Worm (Caenorhabditis elegans) whole organism, young adult: ENCODE results near the gene rfc-1.

ENCODE experiments used
- B0019.2 ChIP-seq: fragments of 200-800 bp; sonication (Bioruptor generic); conservative IDR thresholded peaks from 2 replicates; pipeline ENCODE4 v1.3.6; 2022; ENCODE audit warnings: missing genetic modification reagents, missing genetic modification characterization, missing compliant biosample characterization
- B0336.3 ChIP-seq: fragments of 200-800 bp; sonication (Bioruptor generic); IDR thresholded peaks from 2 replicates; pipeline ENCODE4 v1.3.6; 2022; ENCODE audit warnings: missing genetic modification characterization, missing compliant biosample characterization
- C06A6.2 ChIP-seq: fragments of 200-800 bp; sonication (Bioruptor generic); conservative IDR thresholded peaks from 2 replicates; pipeline ENCODE4 v1.3.6; 2022; ENCODE audit warnings: missing genetic modification characterization, missing compliant biosample characterization
- F22D6.2 ChIP-seq: sonication (generic microtip); optimal IDR thresholded peaks from 2 replicates; lab custom pipeline; 2016; ENCODE audit warnings: mild to moderate bottlenecking, missing genetic modification characterization, missing compliant biosample characterization
- F23B12.7 ChIP-seq: sonication (generic microtip); optimal IDR thresholded peaks from 2 replicates; lab custom pipeline; 2017; ENCODE audit warnings: missing genetic modification characterization, mild to moderate bottlenecking, missing compliant biosample characterization, antibody characterized with exemption, moderate library complexity; ENCODE audit not compliant: insufficient read depth
- F33H1.4 ChIP-seq: fragments of 200-800 bp; sonication (Bioruptor generic); IDR thresholded peaks from 2 replicates; pipeline ENCODE4 v1.3.6; 2022; ENCODE audit warnings: missing genetic modification reagents, missing genetic modification characterization, missing compliant biosample characterization
- F37B4.10 ChIP-seq: fragments of 200-800 bp; sonication (Bioruptor generic); IDR thresholded peaks from 2 replicates; pipeline ENCODE4 v1.3.6; 2022; ENCODE audit warnings: missing genetic modification characterization, missing compliant biosample characterization
- F49E8.2 ChIP-seq: sonication (generic microtip); optimal IDR thresholded peaks from 3 replicates; lab custom pipeline; 2017; ENCODE audit warnings: missing genetic modification characterization, mild to moderate bottlenecking, missing compliant biosample characterization, antibody characterized with exemption, moderate library complexity; ENCODE audit not compliant: insufficient read depth
- T07F8.4 ChIP-seq: sonication (generic microtip); optimal IDR thresholded peaks from 2 replicates; lab custom pipeline; 2016; ENCODE audit warnings: mild to moderate bottlenecking, missing genetic modification characterization, moderate library complexity, missing compliant biosample characterization
- T26A5.8 ChIP-seq: sonication (generic microtip); optimal IDR thresholded peaks from 2 replicates; lab custom pipeline; 2016; ENCODE audit warnings: missing genetic modification characterization, missing compliant biosample characterization
- Y56A3A.18 ChIP-seq: fragments of 200-800 bp; sonication (Bioruptor generic); IDR thresholded peaks from 2 replicates; pipeline ENCODE4 v1.3.6; 2022; ENCODE audit warnings: missing genetic modification reagents, missing genetic modification characterization, missing compliant biosample characterization
- ZK185.1 ChIP-seq: sonication (generic microtip); optimal IDR thresholded peaks from 2 replicates; lab custom pipeline; 2016; ENCODE audit warnings: mild to moderate bottlenecking, missing genetic modification characterization, missing compliant biosample characterization; ENCODE audit not compliant: poor library complexity, severe bottlenecking
- aptf-2 ChIP-seq: fragments of 200-800 bp; sonication (Bioruptor generic); conservative IDR thresholded peaks from 2 replicates; pipeline ENCODE4 v1.3.6; 2022; ENCODE audit warnings: missing genetic modification reagents, missing genetic modification characterization, missing compliant biosample characterization
- atf-7 ChIP-seq: sonication (generic microtip); optimal IDR thresholded peaks from 2 replicates; lab custom pipeline; 2017; ENCODE audit warnings: mild to moderate bottlenecking, missing genetic modification characterization, missing compliant biosample characterization
- attf-3 ChIP-seq: fragments of 200-800 bp; sonication (Bioruptor generic); conservative IDR thresholded peaks from 2 replicates; pipeline ENCODE4 v1.3.6; 2022; ENCODE audit warnings: missing genetic modification reagents, missing genetic modification characterization, missing compliant biosample characterization
- bed-2 ChIP-seq: fragments of 200-800 bp; sonication (Bioruptor generic); IDR thresholded peaks from 2 replicates; pipeline ENCODE4 v1.3.6; 2022; ENCODE audit warnings: missing genetic modification reagents, missing genetic modification characterization, missing compliant biosample characterization
- cebp-2 ChIP-seq: fragments of 200-800 bp; sonication (Bioruptor generic); IDR thresholded peaks from 2 replicates; pipeline ENCODE4 v1.3.6; 2022; ENCODE audit warnings: missing genetic modification characterization, missing compliant biosample characterization
- ceh-40 ChIP-seq: fragments of 200-800 bp; sonication (Bioruptor generic); IDR thresholded peaks from 2 replicates; pipeline ENCODE4 v1.3.6; 2022; ENCODE audit warnings: missing genetic modification characterization, missing compliant biosample characterization
- dpl-1 ChIP-seq: fragments of 150-350 bp; optimal IDR thresholded peaks from 2 replicates; lab custom pipeline; 2014; ENCODE audit warnings: missing biosample characterization, missing genetic modification reagents, missing genetic modification characterization
- egrh-3 ChIP-seq: fragments of 200-800 bp; sonication (Bioruptor generic); IDR thresholded peaks from 2 replicates; pipeline ENCODE4 v1.3.6; 2022; ENCODE audit warnings: missing genetic modification reagents, missing genetic modification characterization, missing compliant biosample characterization
- ets-4 ChIP-seq: fragments of 200-800 bp; sonication (Bioruptor generic); optimal IDR thresholded peaks from 2 replicates; lab custom pipeline; 2018; ENCODE audit warnings: mild to moderate bottlenecking, missing genetic modification characterization, missing compliant biosample characterization
- gei-17 ChIP-seq: fragments of 200-800 bp; sonication (Bioruptor generic); optimal IDR thresholded peaks from 2 replicates; lab custom pipeline; 2018; ENCODE audit warnings: mild to moderate bottlenecking, missing genetic modification characterization, missing compliant biosample characterization
- hsf-1 ChIP-seq: fragments of 200-800 bp; sonication (Bioruptor generic); IDR thresholded peaks from 2 replicates; pipeline ENCODE4 v1.3.6; 2022; ENCODE audit warnings: missing genetic modification reagents, missing genetic modification characterization, missing compliant biosample characterization
- lag-1 ChIP-seq: fragments of 200-800 bp; sonication (Bioruptor generic); IDR thresholded peaks from 2 replicates; pipeline ENCODE4 v1.3.6; 2022; ENCODE audit warnings: missing genetic modification reagents, missing genetic modification characterization, missing compliant biosample characterization
- let-526 ChIP-seq: fragments of 200-800 bp; sonication (Bioruptor generic); IDR thresholded peaks from 2 replicates; pipeline ENCODE4 v1.3.6; 2022; ENCODE audit warnings: missing genetic modification reagents, missing genetic modification characterization, missing compliant biosample characterization
- lin-26 ChIP-seq: fragments of 200-800 bp; sonication (Bioruptor generic); IDR thresholded peaks from 2 replicates; pipeline ENCODE4 v1.3.6; 2022; ENCODE audit warnings: missing genetic modification reagents, missing genetic modification characterization, missing compliant biosample characterization
- madf-3 ChIP-seq: fragments of 200-800 bp; sonication (Bioruptor generic); IDR thresholded peaks from 2 replicates; pipeline ENCODE4 v1.3.6; 2022; ENCODE audit warnings: missing genetic modification reagents, missing genetic modification characterization, missing compliant biosample characterization
- madf-6 ChIP-seq: fragments of 200-800 bp; sonication (Bioruptor generic); IDR thresholded peaks from 2 replicates; pipeline ENCODE4 v1.3.6; 2022; ENCODE audit warnings: missing genetic modification reagents, missing genetic modification characterization, missing compliant biosample characterization
- madf-8 ChIP-seq: fragments of 200-800 bp; sonication (Bioruptor generic); conservative IDR thresholded peaks from 2 replicates; pipeline ENCODE4 v1.3.6; 2022; ENCODE audit warnings: missing genetic modification reagents, missing genetic modification characterization, missing compliant biosample characterization
- mel-28 ChIP-seq: sonication (generic microtip); optimal IDR thresholded peaks from 2 replicates; lab custom pipeline; 2016; ENCODE audit warnings: borderline replicate concordance, mild to moderate bottlenecking, missing genetic modification characterization, missing compliant biosample characterization
- mxl-1 ChIP-seq: sonication (generic microtip); optimal IDR thresholded peaks from 2 replicates; lab custom pipeline; 2016; ENCODE audit warnings: missing genetic modification characterization, missing compliant biosample characterization
- nfya-1 ChIP-seq: sonication (generic microtip); optimal IDR thresholded peaks from 2 replicates; lab custom pipeline; 2017; ENCODE audit warnings: antibody characterized with exemption, missing compliant biosample characterization, missing genetic modification characterization, borderline replicate concordance; ENCODE audit not compliant: insufficient read depth
- nfyb-1 ChIP-seq: fragments of 200-800 bp; sonication (Bioruptor generic); IDR thresholded peaks from 2 replicates; pipeline ENCODE4 v1.3.6; 2022; ENCODE audit warnings: missing genetic modification reagents, missing genetic modification characterization, missing compliant biosample characterization
- nhr-179 ChIP-seq: sonication (generic microtip); optimal IDR thresholded peaks from 2 replicates; lab custom pipeline; 2016; ENCODE audit warnings: mild to moderate bottlenecking, missing genetic modification characterization, missing compliant biosample characterization
- nhr-80 ChIP-seq: sonication (generic microtip); optimal IDR thresholded peaks from 2 replicates; lab custom pipeline; 2016; ENCODE audit warnings: missing genetic modification characterization, missing compliant biosample characterization
- pbrm-1 ChIP-seq: fragments of 200-800 bp; sonication (Bioruptor generic); IDR thresholded peaks from 2 replicates; pipeline ENCODE4 v1.3.6; 2022; ENCODE audit warnings: missing genetic modification reagents, missing genetic modification characterization, missing compliant biosample characterization
- rec-8 ChIP-seq, 2 experiments: sonication (generic microtip); optimal IDR thresholded peaks; 2 replicates each; lab custom pipeline; 2016; ENCODE audit warnings: mild to moderate bottlenecking in 2 of 2, missing genetic modification characterization in 2 of 2, missing genetic modification reagents in 2 of 2, missing genotype in 2 of 2, missing biosample characterization in 1 of 2, missing compliant biosample characterization in 1 of 2, moderate library complexity in 1 of 2
- sdz-38 ChIP-seq: sonication (generic microtip); optimal IDR thresholded peaks from 2 replicates; lab custom pipeline; 2016; ENCODE audit warnings: missing genotype, missing genetic modification characterization, missing compliant biosample characterization
- sea-2 ChIP-seq: fragments of 200-800 bp; sonication (Bioruptor generic); IDR thresholded peaks from 2 replicates; pipeline ENCODE4 v1.3.6; 2022; ENCODE audit warnings: missing genetic modification characterization, missing compliant biosample characterization
- snpc-1.1 ChIP-seq: sonication (generic microtip); optimal IDR thresholded peaks from 2 replicates; lab custom pipeline; 2017; ENCODE audit warnings: missing genetic modification characterization, mild to moderate bottlenecking, missing compliant biosample characterization, antibody characterized with exemption, moderate library complexity, missing genotype, missing genetic modification reagents; ENCODE audit not compliant: insufficient read depth
- snpc-1.3 ChIP-seq: sonication (generic microtip); optimal IDR thresholded peaks from 2 replicates; lab custom pipeline; 2017; ENCODE audit warnings: missing genetic modification characterization, mild to moderate bottlenecking, missing compliant biosample characterization, antibody characterized with exemption, moderate library complexity, missing genotype, missing genetic modification reagents; ENCODE audit not compliant: insufficient read depth
- snpc-4 ChIP-seq, 5 experiments: fragments of 150-350 bp in 1 of 5; sonication (generic microtip) in 4 of 5; optimal IDR thresholded peaks; 2 replicates each; lab custom pipeline; 2014 to 2018; ENCODE audit warnings: missing genetic modification characterization in 5 of 5, missing biosample characterization in 3 of 5, antibody characterized with exemption in 2 of 5, mild to moderate bottlenecking in 2 of 5, missing compliant biosample characterization in 2 of 5, missing genotype in 2 of 5, moderate library complexity in 2 of 5, missing genetic modification reagents in 1 of 5
- tbp1 ChIP-seq: fragments of 200-800 bp; sonication (Bioruptor generic); optimal IDR thresholded peaks from 2 replicates; lab custom pipeline; 2018; ENCODE audit warnings: mild to moderate bottlenecking, missing genetic modification characterization, missing compliant biosample characterization
- tlf-1 ChIP-seq: fragments of 200-800 bp; sonication (Bioruptor generic); optimal IDR thresholded peaks from 2 replicates; lab custom pipeline; 2018; ENCODE audit warnings: mild to moderate bottlenecking, missing genetic modification characterization, missing compliant biosample characterization
- ztf-18 ChIP-seq: sonication (generic microtip); optimal IDR thresholded peaks from 2 replicates; lab custom pipeline; 2016; ENCODE audit warnings: missing genotype, mild to moderate bottlenecking, missing genetic modification characterization, missing compliant biosample characterization
- ztf-6 ChIP-seq: fragments of 200-800 bp; sonication (Bioruptor generic); IDR thresholded peaks from 2 replicates; pipeline ENCODE4 v1.3.6; 2022; ENCODE audit warnings: missing genetic modification reagents, missing genetic modification characterization, missing compliant biosample characterization

Gene rfc-1

DNA sequence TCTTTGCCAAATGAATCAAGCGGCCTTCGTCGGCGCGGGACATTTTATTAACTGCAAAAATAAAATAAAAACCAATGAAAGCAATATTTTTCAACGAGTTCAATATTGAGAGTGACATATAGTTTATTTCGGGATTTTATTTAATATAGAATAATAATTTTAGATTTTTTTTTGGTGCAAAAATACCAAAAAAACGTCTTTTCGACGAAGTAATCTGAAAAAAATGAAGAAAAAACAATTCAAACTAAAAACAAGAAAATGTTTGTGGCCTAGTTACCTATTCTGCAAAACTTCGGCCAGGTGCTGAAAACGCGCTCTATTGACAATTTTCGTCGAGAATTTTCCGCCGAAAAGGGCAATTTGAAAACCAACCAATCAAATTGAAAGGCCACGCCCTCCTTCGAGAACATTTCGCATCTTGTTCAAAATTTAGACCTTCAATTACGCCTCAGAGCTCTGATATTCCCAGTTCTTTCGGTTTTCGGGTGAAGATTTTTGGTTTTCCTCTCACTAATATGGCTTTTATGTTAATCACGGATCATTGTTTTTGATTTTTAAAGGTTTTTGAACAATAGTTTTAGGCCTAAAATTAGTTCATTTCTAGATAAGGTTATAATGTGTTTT is 39.8 kb upstream of the rfc-1 start, which contains the start of gene C47E8.4 (continued):
- TF ChIP-seq F33H1.4, result peak; percentile 82
- peak; percentile 63 for TF ChIP-seq dpl-1 (GFP tag; lab: Kevin White, UChicago)
- TF ChIP-seq F22D6.2 (tag; lab: Kevin White, UChicago), result peak; percentile 88
- peak; percentile 89 for TF ChIP-seq snpc-1.3 (tag; lab: Kevin White, UChicago)
- TF ChIP-seq F49E8.2 (tag; lab: Kevin White, UChicago), result peak; percentile 89
- peak; percentile 60 for TF ChIP-seq F23B12.7 (tag; lab: Kevin White, UChicago)
- peak; percentile 92 for TF ChIP-seq B0019.2 (GFP tag; lab: Robert Waterston, UW)
- TF ChIP-seq tbp1 (GFP tag; lab: Kevin White, UChicago), result peak; percentile 76
- peak; percentile 96 for TF ChIP-seq let-526
- peak; percentile 94 for TF ChIP-seq C06A6.2 (GFP tag; lab: Robert Waterston, UW)
- no peak for TF ChIP-seq lin-26
- peak; percentile 98 for TF ChIP-seq tlf-1
- peak; percentile 96 for TF ChIP-seq pbrm-1 (GFP tag; lab: Robert Waterston, UW)
- TF ChIP-seq ZK185.1 (tag; lab: Kevin White, UChicago), result peak; percentile 97
- TF ChIP-seq T26A5.8 (tag; lab: Kevin White, UChicago), result no peak
- TF ChIP-seq nhr-179 (tag; lab: Kevin White, UChicago), result no peak
- no peak for TF ChIP-seq sdz-38 (tag; lab: Kevin White, UChicago)
- peak; percentile 71 for TF ChIP-seq snpc-4 (GFP tag; optimal IDR thresholded peaks at IDR 0.05; lab: Kevin White, UChicago)
- TF ChIP-seq snpc-4 (tag; optimal IDR thresholded peaks at IDR 0.05; lab: Kevin White, UChicago), result peak; percentile 69 to 92 (median 85)
- peak; percentile 65 for TF ChIP-seq ztf-18 (tag; lab: Kevin White, UChicago)
- peak; percentile 93 for TF ChIP-seq madf-6
- TF ChIP-seq ceh-40, result no peak
- TF ChIP-seq nfyb-1 (GFP tag; lab: Robert Waterston, UW), result peak; percentile 100
- TF ChIP-seq ztf-6 (GFP tag; lab: Robert Waterston, UW), result peak; percentile 68; the same call in 1 of the 2 replicates
- peak; percentile 63 to 81 for TF ChIP-seq rec-8 (tag; optimal IDR thresholded peaks at IDR 0.05; lab: Kevin White, UChicago)
- TF ChIP-seq gei-17 (GFP tag; lab: Kevin White, UChicago), result peak; percentile 69
- TF ChIP-seq lag-1 (GFP tag; lab: Robert Waterston, UW), result no peak
- peak; percentile 44 for TF ChIP-seq T07F8.4
- peak; percentile 81 for TF ChIP-seq madf-8 (GFP tag; lab: Robert Waterston, UW)
- TF ChIP-seq snpc-1.1 (tag; lab: Kevin White, UChicago), result peak; percentile 32
- TF ChIP-seq nhr-80 (tag; lab: Kevin White, UChicago), result peak; percentile 55
- TF ChIP-seq Y56A3A.18 (GFP tag; lab: Robert Waterston, UW), result peak; percentile 62; the same call in 1 of the 2 replicates
- TF ChIP-seq bed-2, result peak; percentile 95
- TF ChIP-seq cebp-2 (GFP tag; lab: Robert Waterston, UW), result peak; percentile 91; the same call in 1 of the 2 replicates
- TF ChIP-seq madf-3, result peak; percentile 95
- TF ChIP-seq mel-28 (tag; lab: Kevin White, UChicago), result peak; percentile 65
- TF ChIP-seq aptf-2 (GFP tag; lab: Robert Waterston, UW), result peak; percentile 68
- TF ChIP-seq hsf-1 (GFP tag; lab: Robert Waterston, UW), result peak; percentile 100
- no peak for TF ChIP-seq mxl-1
- no peak for TF ChIP-seq ets-4
- TF ChIP-seq sea-2 (GFP tag; lab: Robert Waterston, UW), result peak; percentile 95
- TF ChIP-seq B0336.3 (GFP tag; lab: Robert Waterston, UW), result peak; percentile 90
- TF ChIP-seq attf-3 (GFP tag; lab: Robert Waterston, UW), result peak; percentile 81
- peak; percentile 34; the same call in 1 of the 2 replicates for TF ChIP-seq egrh-3
- 0 out of 2 replicates have a peak, but pooled peaks have one; percentile 33 for TF ChIP-seq F37B4.10 (GFP tag; lab: Robert Waterston, UW)
- TF ChIP-seq nfya-1 (tag; lab: Kevin White, UChicago), result no peak
- peak; percentile 94 for TF ChIP-seq atf-7 (tag; lab: Kevin White, UChicago)
